Fruit fly (Drosophila melanogaster): ENCODE measurements around the gene CG8086.

The CG8086 gene

DNA sequence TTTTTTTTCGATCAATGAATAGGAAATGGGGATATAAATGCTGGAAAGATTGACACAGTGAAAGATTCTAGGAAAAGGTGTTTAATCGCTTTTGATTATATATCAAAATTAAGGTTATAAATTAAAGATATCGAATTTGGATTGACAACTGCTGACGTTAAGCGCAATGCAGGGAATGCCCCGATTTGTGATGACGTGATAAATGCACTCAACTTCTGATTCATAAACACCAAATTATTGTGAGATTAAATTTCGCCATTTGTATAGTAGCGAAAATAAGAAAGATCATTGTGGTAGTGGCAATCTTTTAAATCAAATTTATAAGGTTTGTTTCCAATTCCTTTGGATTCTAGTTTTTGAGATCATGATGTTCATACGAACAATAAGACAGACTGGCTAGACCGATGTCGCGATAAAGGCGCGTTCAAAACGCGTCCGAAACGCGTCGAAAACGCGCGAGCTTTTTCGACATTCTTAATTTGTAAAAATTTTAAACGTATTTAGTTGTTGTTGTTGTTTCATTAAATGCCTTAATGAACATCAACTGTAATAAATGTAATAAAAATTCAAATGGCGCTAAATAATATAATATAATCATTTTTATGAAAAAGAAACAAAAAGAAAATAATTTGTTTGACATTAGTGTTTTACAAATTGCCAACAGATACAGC lies 41.9 kb downstream of the CG8086 start, which contains the start of gene CG8349:
Gene CG8349, plus strand, starts transcription at position 657 of the 671 bp plus-strand sequence.
- no peak for TF ChIP-seq CG17801 (GFP tag; optimal IDR thresholded peaks at IDR 0.05; ENCODE audit: partially characterized antibody)

DNA sequence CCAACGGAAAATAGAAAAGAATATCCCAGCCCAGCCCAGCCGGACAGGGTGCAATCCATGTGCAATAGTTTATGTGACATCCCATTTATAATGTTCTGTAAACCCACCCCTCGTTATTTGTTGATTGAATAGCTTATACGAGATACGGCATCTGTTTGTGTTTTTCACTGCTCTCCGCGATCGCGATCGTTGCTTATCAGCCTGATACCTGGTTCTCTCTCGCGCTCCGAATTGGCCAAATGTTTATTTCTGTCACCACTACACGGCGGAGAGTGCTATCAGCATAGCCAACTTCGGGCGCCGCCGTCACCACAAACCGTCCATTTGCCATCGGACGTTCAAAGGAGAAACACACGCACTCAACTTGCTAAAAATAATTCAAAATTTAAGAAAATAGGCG lies 43.3 kb downstream of the CG8086 start, which contains the start of gene CG8353:
Gene CG8353, plus strand, starts transcription at position 59 of the 400 bp plus-strand sequence.
- TF ChIP-seq CG17801 (GFP tag; optimal IDR thresholded peaks at IDR 0.05; ENCODE audit: partially characterized antibody) = no peak

DNA sequence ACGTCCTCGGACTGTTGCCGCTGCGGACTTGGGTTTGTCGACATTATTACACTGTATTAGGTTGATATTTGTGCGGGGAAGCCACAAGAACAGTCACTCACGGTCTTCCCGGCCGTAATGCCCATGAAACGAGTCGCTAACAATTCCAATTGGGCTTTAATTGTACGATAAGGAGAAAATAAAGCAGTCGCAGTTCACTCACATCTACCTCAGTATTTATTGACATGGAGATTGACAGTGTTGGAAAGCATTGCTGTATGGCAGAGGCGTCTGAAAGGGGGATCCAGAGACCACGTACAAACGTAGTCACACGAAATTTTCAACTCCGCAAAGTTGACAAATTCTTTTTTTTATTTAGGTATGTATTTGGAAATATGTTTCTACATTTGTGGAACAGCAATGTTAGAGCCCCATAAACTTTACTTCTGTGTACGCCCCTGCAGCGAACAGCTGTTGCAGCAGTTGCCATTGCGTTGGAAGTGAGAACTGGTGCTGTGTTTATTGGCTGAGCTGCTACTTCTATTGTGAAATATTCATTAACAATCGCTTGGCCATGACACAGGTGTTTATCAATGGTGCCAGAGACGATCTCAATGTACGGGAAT lies 44.5 kb downstream of the CG8086 start, which contains the start of the genes CG8372 and CG8360:
Gene CG8372, minus strand, starts transcription at position 237 of the 605 bp plus-strand sequence.
Gene CG8360, plus strand, starts transcription at position 294 of the 605 bp plus-strand sequence.
- peak; percentile 98 for TF ChIP-seq CG17801 (GFP tag; optimal IDR thresholded peaks at IDR 0.05; ENCODE audit: partially characterized antibody)

DNA sequence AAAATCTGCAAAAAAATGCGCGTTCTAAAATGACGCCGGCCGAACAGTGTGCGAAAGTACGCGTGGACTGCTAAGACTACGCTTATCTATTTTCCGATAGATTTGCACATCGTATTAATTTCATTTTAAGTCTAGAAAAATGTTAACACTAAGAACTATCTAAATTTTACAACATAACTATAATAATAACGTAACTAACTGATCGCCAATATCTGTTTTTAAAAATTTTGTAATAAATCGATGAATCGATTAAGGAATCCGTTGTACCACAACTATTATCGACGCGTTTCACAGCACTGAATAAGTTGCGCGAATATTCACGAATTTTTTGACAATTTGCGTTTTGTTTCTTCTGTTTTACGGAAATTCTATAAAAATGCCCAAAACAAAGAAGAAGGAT lies 46.2 kb downstream of the CG8086 start, which contains the start of gene Ssb-c31a:
Gene Ssb-c31a, plus strand, starts transcription at position 278 of the 400 bp plus-strand sequence.
- peak; percentile 78 for TF ChIP-seq CG17801 (GFP tag; optimal IDR thresholded peaks at IDR 0.05; ENCODE audit: partially characterized antibody)

DNA sequence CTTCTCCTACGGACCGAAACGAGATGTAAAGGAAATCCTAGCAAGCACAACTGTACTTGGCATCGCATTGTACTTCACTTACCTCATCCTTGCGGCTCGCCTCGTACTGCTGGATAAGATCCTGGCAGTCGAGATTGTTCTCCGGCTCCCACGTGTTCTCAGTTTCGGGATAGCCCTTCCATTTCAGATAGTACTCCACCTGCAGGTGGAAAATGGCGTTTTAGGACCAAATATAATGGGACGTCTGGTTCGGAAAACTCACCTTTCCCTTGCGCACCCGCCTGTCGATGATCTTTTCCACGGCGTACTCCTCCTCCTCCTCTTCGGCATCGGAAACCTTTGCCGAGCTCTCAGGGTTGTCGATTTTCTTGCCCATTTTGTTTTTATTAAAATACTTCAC lies 46.8 kb downstream of the CG8086 start:
- TF ChIP-seq CG17801 (GFP tag; optimal IDR thresholded peaks at IDR 0.05; ENCODE audit: partially characterized antibody) = no peak

DNA sequence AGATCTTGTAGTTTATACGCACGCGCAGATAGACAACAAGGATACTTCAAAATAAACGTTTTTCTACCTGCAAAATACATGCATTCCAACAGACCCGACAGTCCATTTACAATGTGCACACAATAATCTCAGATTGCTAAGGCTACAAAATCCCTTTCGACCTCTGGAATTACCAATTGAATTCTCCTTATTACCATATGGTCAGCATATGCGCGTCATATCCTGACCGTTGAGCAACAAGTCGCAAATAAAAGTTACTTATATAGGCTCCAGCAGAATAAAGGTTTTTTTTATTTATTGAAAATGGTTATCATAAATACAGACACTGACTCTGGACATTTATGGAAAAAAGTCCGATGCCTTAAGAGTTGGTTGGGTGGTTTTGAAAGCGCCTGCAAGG lies 47.9 kb downstream of the CG8086 start:
- no peak for TF ChIP-seq CG17801 (GFP tag; optimal IDR thresholded peaks at IDR 0.05; ENCODE audit: partially characterized antibody)

DNA sequence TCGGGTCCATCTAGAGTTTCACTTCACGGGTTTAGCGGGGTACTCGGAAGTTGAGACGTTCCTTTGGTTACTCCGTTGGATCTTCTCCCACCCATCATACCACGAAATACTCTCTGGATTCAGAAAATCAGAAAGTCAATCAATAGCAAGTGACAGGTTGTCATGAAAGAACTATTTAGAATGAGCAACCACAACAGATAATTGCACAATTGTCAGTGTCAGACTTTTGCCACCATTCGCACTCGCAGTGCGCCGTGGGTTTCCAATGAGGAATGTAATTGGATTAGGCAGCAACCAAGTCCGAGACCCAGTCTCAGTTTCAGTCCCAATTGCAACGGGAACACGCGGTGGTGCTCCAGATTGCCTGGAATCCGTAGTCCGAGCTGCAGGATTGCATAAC lies 51.4 kb downstream of the CG8086 start, which contains the start of gene CG8419:
Gene CG8419, plus strand, starts transcription at position 301 of the 400 bp plus-strand sequence.
- no peak for TF ChIP-seq CG17801 (GFP tag; optimal IDR thresholded peaks at IDR 0.05; ENCODE audit: partially characterized antibody)

DNA sequence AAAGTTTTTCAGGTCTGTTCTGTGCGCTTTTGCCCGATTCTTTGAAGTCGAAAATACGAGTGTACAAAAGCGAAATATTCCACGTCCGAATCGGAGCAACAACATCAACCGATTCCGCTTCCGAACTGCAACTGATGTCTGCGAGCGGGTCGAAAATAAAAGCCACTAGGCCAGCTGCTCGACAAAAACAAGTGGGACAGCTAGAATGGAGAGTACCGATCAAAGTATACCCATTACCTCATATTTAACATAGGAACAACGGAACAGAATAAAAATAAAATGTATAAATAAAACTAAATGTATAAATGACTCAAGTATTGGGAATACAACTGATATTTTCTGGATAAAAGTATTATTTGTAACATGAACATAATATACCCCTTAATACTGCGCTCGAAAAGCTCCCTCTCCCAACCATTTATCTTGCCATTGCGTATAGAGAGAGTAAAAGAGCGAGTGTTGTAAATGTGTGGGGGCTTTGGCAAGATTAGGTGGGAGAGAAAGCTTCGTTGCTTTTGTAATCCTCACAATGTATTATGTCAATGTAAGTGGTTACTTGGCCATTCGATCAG lies 52.2 kb downstream of the CG8086 start, which contains the start of gene SLC5A11:
Gene SLC5A11, minus strand, starts transcription at position 137 of the 572 bp plus-strand sequence.
- peak; percentile 100 for TF ChIP-seq CG17801 (GFP tag; optimal IDR thresholded peaks at IDR 0.05; ENCODE audit: partially characterized antibody)

DNA sequence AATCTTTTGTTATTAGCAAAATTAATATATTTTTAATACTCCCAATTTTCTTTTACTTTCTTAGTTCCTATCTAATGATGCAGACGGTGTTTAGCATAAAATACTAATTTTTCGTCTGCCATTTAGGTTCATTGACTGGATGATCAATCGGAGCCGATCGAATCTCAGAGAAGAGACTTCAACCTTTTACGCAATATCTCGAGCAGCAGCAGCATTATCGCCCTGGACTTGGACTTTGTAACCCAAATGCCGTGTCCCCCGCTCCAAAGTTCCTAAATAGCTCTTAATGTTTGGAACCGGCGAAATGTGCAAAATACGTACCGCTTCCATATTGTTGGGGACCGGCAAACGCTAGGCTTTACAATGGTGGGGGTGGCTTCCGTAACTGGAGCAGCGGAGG lies 52.9 kb downstream of the CG8086 start:
- no peak for TF ChIP-seq CG17801 (GFP tag; optimal IDR thresholded peaks at IDR 0.05; ENCODE audit: partially characterized antibody)

DNA sequence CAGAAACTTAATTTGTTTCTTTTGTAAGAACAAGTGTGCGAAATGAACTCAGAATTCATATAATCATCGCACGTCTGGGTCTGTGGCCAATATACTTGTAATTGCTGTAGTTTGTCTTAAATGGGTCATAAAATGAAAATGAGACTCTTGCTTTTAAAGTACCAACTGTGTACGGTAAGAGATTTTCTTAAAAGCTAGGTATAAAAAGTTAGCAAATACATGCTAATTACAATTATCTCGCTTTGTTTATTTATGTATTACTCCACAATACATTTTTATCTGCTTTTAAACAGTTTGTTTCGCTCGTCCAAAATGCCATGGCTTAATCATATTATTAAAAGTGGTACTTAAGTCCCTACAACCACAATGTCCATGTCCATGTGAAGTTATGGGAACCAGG lies 53.6 kb downstream of the CG8086 start:
- peak; percentile 61 for TF ChIP-seq CG17801 (GFP tag; optimal IDR thresholded peaks at IDR 0.05; ENCODE audit: partially characterized antibody)

DNA sequence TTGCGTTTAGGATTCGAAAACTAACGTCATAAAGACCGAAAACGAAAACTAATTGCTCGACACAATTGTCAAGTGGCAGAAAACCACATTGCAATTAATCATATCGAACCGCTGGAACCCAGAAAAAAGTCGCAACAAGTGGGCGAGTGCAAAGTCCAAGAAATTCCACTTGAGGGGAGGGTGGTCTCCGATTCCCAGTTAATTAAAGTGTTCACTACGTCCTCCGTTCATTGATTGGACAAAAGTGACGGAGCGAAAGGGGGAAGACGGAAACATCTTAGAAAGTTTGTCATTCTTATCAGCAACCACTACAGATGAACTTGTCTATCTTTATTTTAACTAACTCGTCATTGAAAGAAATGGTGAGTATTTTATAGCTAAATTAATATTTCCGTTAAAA lies 54.7 kb downstream of the CG8086 start:
- TF ChIP-seq CG17801 (GFP tag; optimal IDR thresholded peaks at IDR 0.05; ENCODE audit: partially characterized antibody) = no peak

DNA sequence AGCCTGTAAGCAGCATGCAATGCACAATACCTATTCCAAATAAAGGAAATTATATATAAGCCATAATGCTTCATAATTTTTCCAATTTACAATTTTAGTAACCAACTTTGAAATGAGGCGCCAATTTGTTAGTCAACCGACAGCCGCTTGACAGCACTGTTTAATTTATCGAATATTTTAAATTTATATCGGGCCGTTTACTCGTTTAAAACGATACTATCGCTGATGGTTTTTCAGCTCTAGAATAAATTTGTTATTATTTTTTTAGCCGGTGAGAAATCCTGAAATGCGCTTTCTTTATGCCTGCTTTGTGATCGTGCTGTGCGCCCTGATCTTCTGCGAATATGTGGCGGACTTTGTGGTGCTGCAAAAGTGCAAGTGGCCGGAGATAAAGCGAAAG lies 58.5 kb downstream of the CG8086 start, which contains the start of gene PGAP5:
Gene PGAP5, plus strand, starts transcription at position 126 of the 400 bp plus-strand sequence.
- peak; percentile 45 for TF ChIP-seq CG17801 (GFP tag; optimal IDR thresholded peaks at IDR 0.05; ENCODE audit: partially characterized antibody)

DNA sequence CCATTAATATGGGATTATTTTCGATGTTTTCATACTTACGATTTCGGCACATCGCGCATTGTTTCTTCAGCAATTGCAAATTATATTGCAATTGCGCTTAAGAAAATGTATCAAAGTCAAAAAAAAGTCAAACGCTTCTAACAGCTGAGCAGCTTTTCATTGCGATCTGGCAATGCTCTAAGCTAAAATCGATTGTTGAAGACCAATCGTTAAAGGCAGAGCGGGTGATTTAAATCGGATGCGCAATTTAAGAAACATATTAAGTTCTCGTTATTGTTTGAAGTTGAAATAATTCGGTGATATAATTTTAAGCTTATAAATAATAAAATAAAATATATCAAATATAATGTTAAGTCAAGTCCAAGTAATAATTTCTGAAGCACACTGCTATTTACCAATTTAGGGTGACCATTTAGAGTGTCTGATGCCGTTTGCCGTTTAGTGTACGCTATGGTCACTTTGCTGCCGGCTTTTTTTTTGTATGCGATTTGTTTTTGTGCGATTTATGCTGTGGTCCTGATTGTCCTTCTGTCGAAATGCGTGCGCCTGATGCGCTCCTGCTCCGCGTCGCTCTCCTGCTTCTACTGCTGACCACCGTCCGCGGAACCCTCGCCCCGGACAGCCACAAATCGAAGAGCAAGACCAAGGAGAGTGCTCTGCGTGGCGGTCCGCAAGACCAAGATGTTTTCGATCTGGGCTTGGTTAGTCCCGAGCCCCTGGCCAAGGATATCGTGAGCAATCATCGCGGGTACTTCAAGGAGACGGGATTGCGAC lies 60.4 kb downstream of the CG8086 start, which contains the start of the genes CG8475 and CG8460:
Gene CG8475, minus strand, starts transcription at position 162 of the 774 bp plus-strand sequence.
Gene CG8460, plus strand, starts transcription at position 437 of the 774 bp plus-strand sequence.
- no peak for TF ChIP-seq CG17801 (GFP tag; optimal IDR thresholded peaks at IDR 0.05; ENCODE audit: partially characterized antibody)

DNA sequence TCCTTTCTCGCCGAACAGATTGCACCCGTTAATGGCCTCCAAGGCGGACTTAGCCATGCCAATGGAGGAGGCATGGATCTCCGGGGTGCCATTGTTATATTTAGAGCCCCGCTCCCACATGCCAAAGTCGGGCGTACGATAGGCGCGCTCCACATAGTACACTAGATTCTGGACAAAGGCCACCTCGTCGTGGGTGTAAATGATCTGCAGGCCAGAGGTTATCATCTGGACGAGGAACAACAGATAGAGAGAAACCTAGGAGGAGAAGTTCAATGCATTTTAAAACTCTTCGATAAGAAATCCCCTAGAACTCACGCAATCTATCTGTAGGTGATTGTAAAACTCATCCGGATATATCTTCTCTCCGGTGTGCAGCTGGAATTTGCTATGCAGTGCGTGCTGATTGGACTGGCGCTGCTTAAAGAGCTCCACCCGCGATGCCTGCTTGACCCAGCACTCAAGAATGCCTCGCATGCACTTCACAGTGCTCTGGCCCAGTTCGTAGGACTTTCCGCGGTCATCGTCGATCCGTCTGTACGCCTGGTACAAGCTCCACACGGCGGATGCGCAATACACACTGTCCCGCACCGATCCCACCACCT lies 61.5 kb downstream of the CG8086 start:
- no peak for TF ChIP-seq CG17801 (GFP tag; optimal IDR thresholded peaks at IDR 0.05; ENCODE audit: partially characterized antibody)

Measured in ovary, adult (tissue).